Worm (Caenorhabditis elegans) whole organism, early embryonic: ENCODE data around the gene ZK666.14.

Experiments
- B0310.2 ChIP-seq: sonication (generic microtip); optimal IDR thresholded peaks from 2 replicates; lab custom pipeline; 2016; ENCODE audit warnings: mild to moderate bottlenecking, missing genetic modification characterization, missing compliant biosample characterization
- F13C5.2 ChIP-seq: sonication (generic microtip); optimal IDR thresholded peaks from 2 replicates; lab custom pipeline; 2017; ENCODE audit warnings: mild to moderate bottlenecking, missing genetic modification characterization, inconsistent platforms, missing compliant biosample characterization
- aly-1 ChIP-seq: sonication (generic microtip); optimal IDR thresholded peaks from 2 replicates; lab custom pipeline; 2016; ENCODE audit warnings: missing genetic modification characterization, missing compliant biosample characterization
- ama-1 ChIP-seq: fragments of 150-350 bp; optimal IDR thresholded peaks from 2 replicates; lab custom pipeline; 2014
- ceh-13 ChIP-seq: fragments of 200-800 bp; sonication (Bioruptor generic); optimal IDR thresholded peaks from 2 replicates; lab custom pipeline; 2018; ENCODE audit warnings: mild to moderate bottlenecking, missing genetic modification characterization, missing compliant biosample characterization
- ceh-36 ChIP-seq: sonication (generic microtip); optimal IDR thresholded peaks from 2 replicates; lab custom pipeline; 2016; ENCODE audit warnings: missing genetic modification characterization, inconsistent platforms, missing compliant biosample characterization
- ets-7 ChIP-seq: sonication (generic microtip); optimal IDR thresholded peaks from 2 replicates; lab custom pipeline; 2016; ENCODE audit warnings: missing genotype, missing genetic modification characterization, missing compliant biosample characterization
- flt-1 ChIP-seq: fragments of 200-800 bp; sonication (Bioruptor generic); IDR thresholded peaks from 2 replicates; pipeline ENCODE4 v1.3.6; 2022; ENCODE audit warnings: missing genetic modification characterization, missing compliant biosample characterization
- hmbx-1 ChIP-seq: sonication (generic microtip); optimal IDR thresholded peaks from 2 replicates; lab custom pipeline; 2016; ENCODE audit warnings: mild to moderate bottlenecking, missing genetic modification characterization, missing compliant biosample characterization
- hmg-4 ChIP-seq: fragments of 200-800 bp; sonication (Bioruptor generic); optimal IDR thresholded peaks from 2 replicates; lab custom pipeline; 2018; ENCODE audit warnings: mild to moderate bottlenecking, missing genetic modification characterization, missing compliant biosample characterization
- hnd-1 ChIP-seq: sonication (generic microtip); optimal IDR thresholded peaks from 2 replicates; lab custom pipeline; 2016; ENCODE audit warnings: missing genetic modification characterization, missing compliant biosample characterization
- pes-1 ChIP-seq: fragments of 200-800 bp; sonication (Bioruptor generic); IDR thresholded peaks from 2 replicates; pipeline ENCODE4 v1.3.6; 2022; ENCODE audit warnings: missing genetic modification reagents, missing genetic modification characterization, missing compliant biosample characterization
- scrt-1 ChIP-seq: fragments of 200-800 bp; sonication (Bioruptor generic); IDR thresholded peaks from 2 replicates; pipeline ENCODE4 v1.3.6; 2022; ENCODE audit warnings: missing genetic modification characterization, missing compliant biosample characterization
- sea-1 ChIP-seq: fragments of 200-800 bp; sonication (Bioruptor generic); conservative IDR thresholded peaks from 2 replicates; pipeline ENCODE4 v1.3.6; 2022; ENCODE audit warnings: missing genetic modification characterization, missing compliant biosample characterization
- tbx-11 ChIP-seq: fragments of 200-800 bp; sonication (Bioruptor generic); IDR thresholded peaks from 2 replicates; pipeline ENCODE4 v1.3.6; 2022; ENCODE audit warnings: missing genetic modification characterization, missing compliant biosample characterization
- tbx-37 ChIP-seq: fragments of 200-800 bp; sonication (Bioruptor generic); conservative IDR thresholded peaks from 2 replicates; pipeline ENCODE4 v1.3.6; 2022; ENCODE audit warnings: missing genetic modification reagents, missing genetic modification characterization, missing compliant biosample characterization
- tra-4 ChIP-seq: sonication (generic microtip); optimal IDR thresholded peaks from 2 replicates; lab custom pipeline; 2017; ENCODE audit warnings: missing genetic modification characterization, missing compliant biosample characterization

Gene ZK666.14

DNA sequence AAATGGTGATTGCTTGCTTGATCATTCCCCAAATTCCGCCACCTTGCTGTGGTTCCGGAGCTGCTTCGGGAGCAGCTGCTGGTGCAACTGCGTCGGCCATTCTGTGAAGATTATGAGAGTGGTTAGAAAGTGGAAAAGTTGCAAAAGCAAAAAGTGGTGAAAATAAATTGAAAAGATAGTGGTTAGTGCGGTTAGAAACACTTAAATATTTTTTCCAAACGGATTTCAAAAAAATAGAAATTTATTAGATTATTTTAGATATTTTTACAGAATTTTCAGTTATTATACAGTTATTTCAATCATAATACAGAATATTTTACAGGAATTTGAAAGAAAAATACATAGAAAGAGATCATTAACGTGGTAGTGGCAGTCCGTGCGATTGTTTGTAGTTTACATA, 43.0 kb downstream of the ZK666.14 start, which contains the start of gene R166.2:
R166.2 (minus strand) TSS at position 101 of the 400 bp plus-strand sequence.
- TF ChIP-seq tra-4 (tag; lab: Kevin White, UChicago) (no peak), hnd-1 (tag; lab: Kevin White, UChicago) (no peak), scrt-1 (GFP tag; lab: Robert Waterston, UW) (no peak), ceh-13 (GFP tag; lab: Kevin White, UChicago) (no peak), ama-1 (no peak), tbx-11 (GFP tag; lab: Robert Waterston, UW) (no peak), hmg-4 (GFP tag; lab: Kevin White, UChicago) (no peak), aly-1 (tag; lab: Kevin White, UChicago) (no peak), sea-1 (GFP tag; lab: Robert Waterston, UW) (no peak), ets-7 (tag; lab: Kevin White, UChicago) (no peak), flt-1 (no peak), ceh-36 (tag; lab: Kevin White, UChicago) (no peak), B0310.2 (tag; lab: Kevin White, UChicago) (no peak), pes-1 (GFP tag; lab: Robert Waterston, UW) (no peak), hmbx-1 (tag; lab: Kevin White, UChicago) (no peak), F13C5.2 (tag; lab: Kevin White, UChicago) (no peak)

DNA sequence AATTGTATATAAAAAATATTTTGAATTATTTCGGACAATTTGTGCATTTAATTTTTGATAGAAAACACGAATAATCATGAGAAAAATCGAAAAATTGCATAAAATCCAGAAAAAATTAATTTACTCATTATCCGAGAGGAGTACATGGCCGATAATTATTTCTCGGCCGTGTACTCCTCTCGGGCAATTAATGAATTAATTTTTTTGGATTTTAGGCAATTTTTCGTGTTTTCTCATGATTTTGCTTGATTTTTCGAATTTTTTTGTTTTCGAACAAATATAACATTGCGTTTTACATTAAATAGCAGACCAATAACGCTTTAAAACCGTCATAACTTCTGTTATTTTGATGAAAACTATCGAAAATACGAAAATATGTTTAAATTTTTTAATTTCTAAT, 43.4 kb downstream of the ZK666.14 start:
- TF ChIP-seq ceh-36 (tag; lab: Kevin White, UChicago) = no peak
- peak; percentile 19 for TF ChIP-seq F13C5.2 (tag; lab: Kevin White, UChicago)
- no peak for TF ChIP-seq scrt-1 (GFP tag; lab: Robert Waterston, UW)
- no peak for TF ChIP-seq flt-1
- no peak for TF ChIP-seq hmg-4 (GFP tag; lab: Kevin White, UChicago)
- TF ChIP-seq tbx-11 (GFP tag; lab: Robert Waterston, UW) = no peak
- TF ChIP-seq tbx-37 = peak; percentile 40; the same call in 1 of the 2 replicates

DNA sequence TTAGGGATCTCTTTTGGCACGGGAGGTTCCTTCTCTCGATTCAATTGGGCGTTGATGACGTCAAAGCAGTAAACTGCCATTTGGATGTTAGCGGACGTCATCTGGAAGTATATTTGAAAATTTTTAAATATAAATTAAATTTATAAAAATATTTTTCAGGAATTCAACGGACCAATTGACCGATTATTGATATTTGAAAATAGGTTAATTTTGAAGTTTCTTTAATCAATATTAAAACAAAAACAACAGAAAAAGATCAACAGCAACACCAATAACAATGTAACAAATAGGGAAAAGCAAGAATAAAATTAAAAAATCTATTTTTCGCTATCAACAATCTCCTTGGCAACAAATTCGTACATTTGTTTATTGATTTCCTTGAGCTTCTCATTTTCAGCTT, 44.7 kb downstream of the ZK666.14 start, which contains the start of gene R166.3:
R166.3 (minus strand) TSS at position 101 of the 400 bp plus-strand sequence.
- TF ChIP-seq hmbx-1 (tag; lab: Kevin White, UChicago) (no peak), tbx-37 (no peak), ceh-13 (GFP tag; lab: Kevin White, UChicago) (no peak), flt-1 (no peak), hmg-4 (GFP tag; lab: Kevin White, UChicago) (no peak), tra-4 (tag; lab: Kevin White, UChicago) (no peak), ama-1 (no peak)

DNA sequence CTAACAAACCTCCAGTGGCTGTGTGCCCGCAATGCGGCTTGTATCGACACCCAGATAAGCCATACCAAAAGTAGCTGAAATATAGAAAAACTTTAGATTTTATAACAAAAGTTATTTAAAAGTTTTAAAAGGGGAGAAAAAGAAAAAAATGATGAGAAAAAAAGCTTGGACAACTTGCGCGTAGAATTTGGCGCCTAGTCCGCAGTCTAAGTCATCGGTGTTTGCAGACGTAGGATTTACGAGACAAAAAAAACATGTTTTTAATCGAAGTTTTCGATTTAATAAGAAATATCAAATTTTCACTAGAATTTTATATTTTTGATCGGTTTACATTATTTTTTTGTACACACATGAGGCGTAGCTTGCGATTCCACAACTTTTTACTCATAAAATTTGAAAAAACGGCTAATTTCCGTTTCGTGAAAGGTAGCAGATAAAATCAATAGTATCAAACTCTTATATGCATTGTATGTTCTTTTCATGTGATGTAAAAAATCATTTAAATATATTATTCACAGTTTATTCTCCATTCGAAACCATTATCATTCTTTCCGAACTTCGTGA, 47.4 kb downstream of the ZK666.14 start, which contains the start of gene pro-1:
pro-1 (minus strand) TSS at position 74 of the 564 bp plus-strand sequence.
- TF ChIP-seq pes-1 (GFP tag; lab: Robert Waterston, UW) (peak; percentile 71; the same call in 1 of the 2 replicates), tbx-11 (GFP tag; lab: Robert Waterston, UW) (no peak), flt-1 (no peak; the same call in 1 of the 2 replicates), tbx-37 (peak; percentile 5; the same call in 1 of the 2 replicates), hnd-1 (tag; lab: Kevin White, UChicago) (no peak), ama-1 (peak; percentile 81), hmg-4 (GFP tag; lab: Kevin White, UChicago) (peak; percentile 2), tra-4 (tag; lab: Kevin White, UChicago) (no peak), hmbx-1 (tag; lab: Kevin White, UChicago) (no peak), scrt-1 (GFP tag; lab: Robert Waterston, UW) (no peak), F13C5.2 (tag; lab: Kevin White, UChicago) (peak; percentile 47), sea-1 (GFP tag; lab: Robert Waterston, UW) (peak; percentile 81), ets-7 (tag; lab: Kevin White, UChicago) (no peak)

DNA sequence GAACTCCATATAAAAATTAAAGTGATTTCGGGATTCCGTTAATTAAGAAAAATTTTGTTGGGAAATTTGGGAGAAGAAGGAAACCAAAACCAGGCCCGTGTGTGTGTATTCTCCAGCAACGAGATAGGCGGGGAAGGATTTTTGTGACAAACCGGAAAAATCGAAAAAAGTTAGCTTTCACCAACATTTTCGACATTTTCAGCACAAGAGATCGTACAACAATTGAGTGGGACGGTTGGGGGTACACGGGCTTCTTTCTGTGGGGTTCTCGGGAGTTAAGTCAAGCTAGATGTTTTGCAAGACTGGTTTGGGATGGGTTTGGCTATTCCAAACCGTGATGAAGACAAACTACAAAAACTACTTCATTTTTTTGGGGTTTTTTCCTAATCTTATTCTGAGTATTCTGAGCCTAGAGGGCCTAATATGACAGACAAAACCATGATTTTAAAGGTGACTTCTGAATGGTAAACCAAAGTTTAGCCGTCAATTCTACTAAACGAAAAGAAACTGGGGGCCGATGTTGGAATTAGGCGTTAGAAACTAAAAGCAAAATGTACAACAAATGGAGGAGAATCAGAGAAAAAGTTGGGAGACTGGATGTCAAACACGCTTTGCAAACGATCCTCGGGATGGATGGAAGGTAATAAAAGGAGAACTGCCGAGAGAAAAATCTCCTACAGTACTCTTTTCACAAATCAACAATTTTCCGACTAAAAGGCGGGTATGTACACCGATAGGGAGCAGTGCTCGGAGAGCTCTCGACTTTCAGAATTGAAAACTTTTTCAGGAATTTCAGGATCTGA, 48.3 kb downstream of the ZK666.14 start:
- TF ChIP-seq ama-1 (peak; percentile 74), scrt-1 (GFP tag; lab: Robert Waterston, UW) (no peak), pes-1 (GFP tag; lab: Robert Waterston, UW) (0 out of 2 replicates have a peak, but pooled peaks have one; percentile 7)

DNA sequence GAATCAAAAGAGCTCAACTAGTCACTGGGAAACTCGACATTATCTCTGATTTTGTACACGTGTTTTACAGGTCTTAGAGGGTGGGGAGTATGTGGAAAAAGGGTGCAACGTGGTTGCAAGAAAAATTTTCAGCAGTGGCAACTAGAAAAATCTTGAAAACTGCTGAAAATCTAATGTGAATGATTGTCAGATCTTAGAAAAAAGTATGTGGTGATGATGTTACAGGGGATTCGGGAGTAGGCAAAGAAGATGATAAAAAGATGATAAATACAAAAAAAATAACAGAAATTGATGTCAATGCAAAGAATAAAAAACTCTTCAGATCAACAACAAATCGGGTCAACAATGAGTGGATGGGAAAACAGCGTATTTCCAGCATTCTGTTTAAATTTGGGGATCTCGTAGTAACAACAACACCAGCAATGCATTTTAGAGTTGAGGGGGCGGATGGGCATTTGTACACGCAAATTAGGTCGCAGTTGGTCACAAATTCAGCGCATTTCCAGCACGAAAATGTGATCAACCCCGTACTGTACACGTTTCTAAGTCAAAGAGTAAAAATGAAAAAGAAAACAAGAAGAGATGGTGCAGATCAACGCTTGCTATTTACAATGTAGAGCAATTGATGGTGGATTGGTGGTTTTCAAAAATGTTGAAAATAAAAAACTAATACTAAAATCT, 49.0 kb downstream of the ZK666.14 start:
- TF ChIP-seq pes-1 (GFP tag; lab: Robert Waterston, UW) (no peak), hmbx-1 (tag; lab: Kevin White, UChicago) (no peak), aly-1 (tag; lab: Kevin White, UChicago) (no peak), sea-1 (GFP tag; lab: Robert Waterston, UW) (no peak), hnd-1 (tag; lab: Kevin White, UChicago) (no peak), scrt-1 (GFP tag; lab: Robert Waterston, UW) (0 out of 2 replicates have a peak, but pooled peaks have one; percentile 35)

DNA sequence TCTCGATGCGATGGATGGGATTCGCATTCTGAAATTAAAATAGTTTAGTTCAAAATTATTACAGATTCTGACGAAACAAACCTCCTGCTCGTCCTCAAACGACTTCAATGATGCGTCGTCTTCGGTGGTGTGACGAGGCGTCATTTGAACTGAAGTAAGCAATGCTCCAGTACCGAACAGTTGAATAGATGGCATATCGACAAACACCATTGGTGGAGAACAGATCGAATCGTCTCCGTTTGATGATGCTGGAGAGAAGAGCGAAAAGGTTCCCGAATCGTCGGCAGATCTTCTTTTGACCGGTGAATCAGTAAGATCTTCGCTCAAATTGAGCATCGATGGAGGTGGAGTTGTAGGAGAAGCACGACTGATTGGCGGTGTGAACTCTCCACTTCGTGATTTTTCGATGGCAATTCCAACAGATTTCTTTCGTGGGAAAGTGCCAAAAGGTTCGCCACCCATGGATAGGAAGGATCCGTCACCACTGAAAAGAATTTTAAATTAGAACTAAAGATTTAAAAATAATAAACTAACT, 49.9 kb downstream of the ZK666.14 start:
- TF ChIP-seq ama-1 = peak; percentile 22
- no peak for TF ChIP-seq ceh-13 (GFP tag; lab: Kevin White, UChicago)
